Fruit fly (Drosophila melanogaster) whole organism, embryonic: ENCODE measurements around the gene deltaCOP.

Source experiments
- Adf1 ChIP-seq: fragments of 200-800 bp; sonication (Bioruptor generic); IDR thresholded peaks from 2 replicates; pipeline ENCODE4 v1.3.6; 2022; ENCODE audit warnings: missing biosample characterization, missing genetic modification characterization
- Antp ChIP-seq: fragments of 200-800 bp; sonication (Bioruptor generic); optimal IDR thresholded peaks from 3 replicates; lab custom pipeline; 2016; ENCODE audit warnings: missing biosample characterization, missing genetic modification characterization
- Atf-2 ChIP-seq: fragments of 200-800 bp; sonication (Bioruptor generic); optimal IDR thresholded peaks from 2 replicates; lab custom pipeline; 2016; ENCODE audit warnings: missing biosample characterization, missing genetic modification characterization
- CG10274 ChIP-seq: fragments of 200-800 bp; sonication (Bioruptor generic); optimal IDR thresholded peaks from 3 replicates; lab custom pipeline; 2017; ENCODE audit warnings: missing biosample characterization, mild to moderate bottlenecking, missing genetic modification characterization
- CG10543 ChIP-seq: fragments of 200-800 bp; sonication (Bioruptor generic); optimal IDR thresholded peaks from 3 replicates; lab custom pipeline; 2017; ENCODE audit warnings: missing biosample characterization, mild to moderate bottlenecking, missing genetic modification characterization, moderate library complexity
- CG10979 ChIP-seq: fragments of 200-800 bp; sonication (Bioruptor generic); optimal IDR thresholded peaks from 2 replicates; lab custom pipeline; 2018; ENCODE audit warnings: missing biosample characterization, mild to moderate bottlenecking, missing genetic modification characterization, moderate library complexity
- CG11504 ChIP-seq: fragments of 200-800 bp; sonication (Bioruptor generic); optimal IDR thresholded peaks from 3 replicates; lab custom pipeline; 2019; ENCODE audit warnings: missing biosample characterization, mild to moderate bottlenecking, missing genetic modification characterization, moderate library complexity
- CG12744 ChIP-seq: fragments of 200-800 bp; sonication (Bioruptor generic); optimal IDR thresholded peaks from 2 replicates; lab custom pipeline; 2016; ENCODE audit warnings: missing biosample characterization, missing genetic modification characterization
- CG12942 ChIP-seq: fragments of 200-800 bp; sonication (Bioruptor generic); optimal IDR thresholded peaks from 3 replicates; lab custom pipeline; 2016; ENCODE audit warnings: missing biosample characterization, missing genetic modification characterization
- CG15011 ChIP-seq: fragments of 200-800 bp; sonication (Bioruptor generic); optimal IDR thresholded peaks from 3 replicates; lab custom pipeline; 2018; ENCODE audit warnings: missing biosample characterization, mild to moderate bottlenecking, missing genetic modification characterization
- CG15479 ChIP-seq: fragments of 200-800 bp; sonication (Bioruptor generic); optimal IDR thresholded peaks from 3 replicates; lab custom pipeline; 2019; ENCODE audit warnings: missing biosample characterization, mild to moderate bottlenecking, missing genetic modification characterization, moderate library complexity
- CG15514 ChIP-seq: fragments of 200-800 bp; sonication (Bioruptor generic); optimal IDR thresholded peaks from 3 replicates; lab custom pipeline; 2017; ENCODE audit warnings: missing biosample characterization, missing genetic modification characterization, mild to moderate bottlenecking, moderate library complexity, missing genetic modification reagents
- CG2116 ChIP-seq: fragments of 200-800 bp; sonication (Bioruptor generic); optimal IDR thresholded peaks from 3 replicates; lab custom pipeline; 2018; ENCODE audit warnings: missing biosample characterization, mild to moderate bottlenecking, missing genetic modification characterization
- CG2120 ChIP-seq: fragments of 200-800 bp; sonication (Bioruptor generic); optimal IDR thresholded peaks from 3 replicates; lab custom pipeline; 2016; ENCODE audit warnings: missing biosample characterization, missing genetic modification characterization
- CG2129 ChIP-seq: fragments of 200-800 bp; sonication (Bioruptor generic); IDR thresholded peaks from 2 replicates; pipeline ENCODE4 v1.3.6; 2022; ENCODE audit warnings: missing biosample characterization, missing genetic modification characterization; ENCODE audit not compliant: partially characterized antibody
- CG2875 ChIP-seq: fragments of 200-800 bp; sonication (Bioruptor generic); optimal IDR thresholded peaks from 2 replicates; lab custom pipeline; 2017; ENCODE audit warnings: missing biosample characterization, mild to moderate bottlenecking, missing genetic modification characterization, missing genetic modification reagents
- CG2889 ChIP-seq: fragments of 200-800 bp; sonication (Bioruptor generic); IDR thresholded peaks from 3 replicates; pipeline ENCODE4 v1.3.6; 2022; ENCODE audit warnings: missing biosample characterization, missing genetic modification characterization
- CG31388 ChIP-seq: fragments of 200-800 bp; sonication (Bioruptor generic); optimal IDR thresholded peaks from 2 replicates; lab custom pipeline; 2016; ENCODE audit warnings: missing biosample characterization, missing genetic modification characterization
- CG33213 ChIP-seq: fragments of 200-800 bp; sonication (Bioruptor generic); optimal IDR thresholded peaks from 3 replicates; lab custom pipeline; 2016; ENCODE audit warnings: missing biosample characterization, missing genetic modification characterization
- CG3847 ChIP-seq: fragments of 200-800 bp; sonication (Bioruptor generic); IDR thresholded peaks from 2 replicates; pipeline ENCODE4 v1.3.6; 2022; ENCODE audit warnings: missing biosample characterization, missing genetic modification characterization
- CG4424 ChIP-seq: fragments of 200-800 bp; sonication (Bioruptor generic); optimal IDR thresholded peaks from 3 replicates; lab custom pipeline; 2016; ENCODE audit warnings: missing biosample characterization, missing genetic modification characterization
- CG5245 ChIP-seq: fragments of 200-800 bp; sonication (Bioruptor generic); optimal IDR thresholded peaks from 3 replicates; lab custom pipeline; 2016; ENCODE audit warnings: missing biosample characterization, missing genetic modification characterization
- CG6254 ChIP-seq: fragments of 200-800 bp; sonication (Bioruptor generic); optimal IDR thresholded peaks from 3 replicates; lab custom pipeline; 2017; ENCODE audit warnings: mild to moderate bottlenecking, missing biosample characterization, missing genetic modification reagents, missing genetic modification characterization
- CG7963 ChIP-seq: fragments of 200-800 bp; sonication (Bioruptor generic); IDR thresholded peaks from 3 replicates; pipeline ENCODE4 v1.3.6; 2022; ENCODE audit warnings: missing biosample characterization, missing genetic modification characterization; ENCODE audit not compliant: partially characterized antibody
- CG8388 ChIP-seq: fragments of 200-800 bp; sonication (Bioruptor generic); optimal IDR thresholded peaks from 2 replicates; lab custom pipeline; 2019; ENCODE audit warnings: missing biosample characterization, mild to moderate bottlenecking, missing genetic modification characterization, moderate library complexity
- CoRest ChIP-seq: fragments of 200-800 bp; sonication (Bioruptor generic); optimal IDR thresholded peaks from 3 replicates; lab custom pipeline; 2018; ENCODE audit warnings: missing biosample characterization, mild to moderate bottlenecking, missing genetic modification characterization, moderate library complexity
- Dip3 ChIP-seq: fragments of 200-800 bp; sonication (Bioruptor generic); optimal IDR thresholded peaks from 3 replicates; lab custom pipeline; 2016; ENCODE audit warnings: missing biosample characterization, missing genetic modification characterization
- Eip74EF ChIP-seq, 2 experiments: fragments of 200-800 bp in 1 of 2; fragments of >200 bp in 1 of 2; sonication (Bioruptor generic) in 1 of 2; optimal IDR thresholded peaks; 2 replicates each; lab custom pipeline; 2017 to 2019; ENCODE audit warnings: missing biosample characterization in 2 of 2, missing genetic modification characterization in 2 of 2, mild to moderate bottlenecking in 1 of 2, moderate library complexity in 1 of 2
- Ets65A ChIP-seq: fragments of 200-800 bp; sonication (Bioruptor generic); peaks from one replicate; lab custom pipeline; 2016; ENCODE audit warnings: missing biosample characterization, missing genetic modification characterization
- Gug ChIP-seq: fragments of 200-800 bp; sonication (Bioruptor generic); IDR thresholded peaks from 4 replicates; pipeline ENCODE4 v1.3.6; 2022; ENCODE audit warnings: missing biosample characterization, missing genetic modification characterization
- Med ChIP-seq: fragments of 200-800 bp; sonication (Bioruptor generic); peaks from one replicate; lab custom pipeline; 2016; ENCODE audit warnings: missing biosample characterization, missing genetic modification characterization, mild to moderate bottlenecking, inconsistent platforms, moderate library complexity
- Mes4 ChIP-seq: fragments of 200-800 bp; sonication (Bioruptor generic); optimal IDR thresholded peaks from 2 replicates; lab custom pipeline; 2016; ENCODE audit warnings: missing biosample characterization, missing genetic modification characterization
- Sry-β ChIP-seq: fragments of 200-800 bp; sonication (Bioruptor generic); optimal IDR thresholded peaks from 2 replicates; lab custom pipeline; 2018; ENCODE audit warnings: missing biosample characterization, mild to moderate bottlenecking, missing genetic modification characterization, moderate library complexity
- Xrp1 ChIP-seq: fragments of 200-800 bp; sonication (Bioruptor generic); IDR thresholded peaks from 2 replicates; pipeline ENCODE4 v1.3.6; 2022; ENCODE audit warnings: missing biosample characterization, missing genetic modification characterization
- bcd ChIP-seq: fragments of 200-800 bp; sonication (Bioruptor generic); optimal IDR thresholded peaks from 2 replicates; lab custom pipeline; 2017; ENCODE audit warnings: missing biosample characterization, mild to moderate bottlenecking, missing genetic modification characterization
- bigmax ChIP-seq: fragments of 200-800 bp; sonication (Bioruptor generic); optimal IDR thresholded peaks from 2 replicates; lab custom pipeline; 2018; ENCODE audit warnings: missing biosample characterization, mild to moderate bottlenecking, missing genetic modification characterization
- corto ChIP-seq: fragments of 200-800 bp; sonication (Bioruptor generic); optimal IDR thresholded peaks from 2 replicates; lab custom pipeline; 2016; ENCODE audit warnings: missing biosample characterization, mild to moderate bottlenecking, missing genetic modification characterization, moderate library complexity
- ems ChIP-seq: fragments of 200-800 bp; sonication (Bioruptor generic); optimal IDR thresholded peaks from 3 replicates; lab custom pipeline; 2016; ENCODE audit warnings: missing biosample characterization, missing genetic modification characterization
- grau ChIP-seq: fragments of 200-800 bp; optimal IDR thresholded peaks from 3 replicates; lab custom pipeline; 2019; ENCODE audit warnings: missing biosample characterization, mild to moderate bottlenecking, missing genetic modification characterization, moderate library complexity
- h ChIP-seq: fragments of >200 bp; optimal IDR thresholded peaks from 2 replicates; lab custom pipeline; 2017
- ham ChIP-seq: fragments of 200-800 bp; sonication (Bioruptor generic); IDR thresholded peaks from 2 replicates; pipeline ENCODE4 v1.3.6; 2022; ENCODE audit warnings: missing biosample characterization, missing genetic modification characterization
- jing ChIP-seq: fragments of 200-800 bp; sonication (Bioruptor generic); optimal IDR thresholded peaks from 2 replicates; lab custom pipeline; 2018; ENCODE audit warnings: missing biosample characterization, mild to moderate bottlenecking, missing genetic modification characterization
- klu ChIP-seq: fragments of 200-800 bp; sonication (Bioruptor generic); IDR thresholded peaks from 2 replicates; pipeline ENCODE4 v1.3.6; 2022; ENCODE audit warnings: missing biosample characterization, missing genetic modification characterization
- nerfin-2 ChIP-seq: fragments of 200-800 bp; sonication (Bioruptor generic); IDR thresholded peaks from 2 replicates; pipeline ENCODE4 v1.3.6; 2022; ENCODE audit warnings: missing biosample characterization, missing genetic modification characterization; ENCODE audit not compliant: partially characterized antibody
- pfk ChIP-seq: fragments of 200-800 bp; sonication (Bioruptor generic); optimal IDR thresholded peaks from 2 replicates; lab custom pipeline; 2018; ENCODE audit warnings: missing biosample characterization, mild to moderate bottlenecking, missing genetic modification characterization, moderate library complexity
- pnt ChIP-seq: fragments of 200-800 bp; sonication (Bioruptor generic); optimal IDR thresholded peaks from 3 replicates; lab custom pipeline; 2016; ENCODE audit warnings: missing biosample characterization, missing genetic modification characterization
- sim ChIP-seq: fragments of 200-800 bp; sonication (Bioruptor generic); IDR thresholded peaks from 2 replicates; pipeline ENCODE4 v1.3.6; 2022; ENCODE audit warnings: missing biosample characterization, missing genetic modification characterization
- slou ChIP-seq: fragments of 200-800 bp; sonication (Bioruptor generic); optimal IDR thresholded peaks from 3 replicates; lab custom pipeline; 2016; ENCODE audit warnings: missing biosample characterization, missing genetic modification characterization
- so ChIP-seq: fragments of 200-800 bp; sonication (Bioruptor generic); IDR thresholded peaks from 3 replicates; pipeline ENCODE4 v1.3.6; 2022; ENCODE audit warnings: missing biosample characterization, missing genetic modification characterization
- sr ChIP-seq: fragments of 200-800 bp; sonication (Bioruptor generic); IDR thresholded peaks from 3 replicates; pipeline ENCODE4 v1.3.6; 2022; ENCODE audit warnings: missing biosample characterization, missing genetic modification characterization
- tup ChIP-seq: fragments of 200-800 bp; sonication (Bioruptor generic); optimal IDR thresholded peaks from 2 replicates; lab custom pipeline; 2016; ENCODE audit warnings: missing biosample characterization, mild to moderate bottlenecking, missing genetic modification characterization, moderate library complexity

Gene deltaCOP

DNA sequence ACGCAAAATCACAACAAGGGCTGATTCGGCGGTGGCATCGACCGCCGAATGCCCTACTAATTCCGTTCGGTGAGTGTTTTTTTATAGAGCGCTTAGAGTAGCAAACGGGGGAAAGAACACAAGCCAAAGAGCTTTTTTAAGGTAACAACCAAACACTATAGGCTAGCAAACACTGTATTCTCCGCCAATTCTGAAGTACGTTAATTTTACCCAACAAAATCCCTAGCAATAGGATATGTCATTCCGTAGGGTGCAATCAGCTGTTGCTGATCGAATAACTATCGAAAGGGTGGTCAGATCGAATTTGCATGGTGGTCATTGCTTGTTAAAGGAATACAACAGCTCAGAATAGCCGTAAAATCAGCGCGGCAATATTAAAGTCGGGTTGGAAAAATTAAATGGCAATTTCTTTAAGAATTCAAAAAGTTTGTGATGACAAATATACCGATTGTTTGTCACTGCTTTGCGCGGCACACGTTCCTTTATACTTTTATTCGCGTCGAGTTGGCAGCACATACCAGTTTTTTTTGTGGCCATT is 46.2 kb upstream of the deltaCOP start, which contains the start of gene mip130 (continued):
- peak; percentile 50 for TF ChIP-seq bcd (GFP tag; lab: Kevin White, UChicago)
- no peak for TF ChIP-seq sim (GFP tag; lab: Robert Waterston, UW)
- TF ChIP-seq grau (tag; lab: Kevin White, UChicago), result peak; percentile 57
- TF ChIP-seq CG2129, result peak; percentile 48; the same call in 1 of the 2 replicates
- TF ChIP-seq CG6254 (GFP tag; lab: Kevin White, UChicago), result no peak
- TF ChIP-seq CG11504 (tag; lab: Kevin White, UChicago), result no peak
- TF ChIP-seq CG2889 (GFP tag; lab: Robert Waterston, UW), result no peak
- peak; percentile 35 for TF ChIP-seq CG4424
- TF ChIP-seq jing (GFP tag; lab: Kevin White, UChicago), result no peak
- TF ChIP-seq pfk (GFP tag; lab: Kevin White, UChicago), result no peak
- no peak for TF ChIP-seq Atf-2 (GFP tag; lab: Kevin White, UChicago)
- TF ChIP-seq CG31388 (GFP tag; lab: Kevin White, UChicago), result no peak
- peak; percentile 57 for TF ChIP-seq CG2120 (GFP tag; lab: Kevin White, UChicago)
- TF ChIP-seq slou (GFP tag; lab: Kevin White, UChicago), result no peak
- TF ChIP-seq Med (GFP tag; lab: Kevin White, UChicago), result peak; percentile 85
- TF ChIP-seq sr (GFP tag; lab: Robert Waterston, UW), result no peak
- TF ChIP-seq corto, result no peak
- no peak for TF ChIP-seq CG15514 (GFP tag; lab: Kevin White, UChicago)
- TF ChIP-seq Ets65A (GFP tag; lab: Kevin White, UChicago), result peak; percentile 88
- TF ChIP-seq CG10979, result peak; percentile 36
- TF ChIP-seq CG10543, result peak; percentile 60
- TF ChIP-seq tup (GFP tag; lab: Kevin White, UChicago), result no peak
- peak; percentile 64 for TF ChIP-seq CoRest (tag; lab: Kevin White, UChicago)
- 0 out of 3 replicates have a peak, but pooled peaks have one; percentile 12 for TF ChIP-seq CG7963 (GFP tag; lab: Robert Waterston, UW)
- no peak for TF ChIP-seq bigmax (GFP tag; lab: Kevin White, UChicago)
- TF ChIP-seq pnt (GFP tag; lab: Kevin White, UChicago), result peak; percentile 46
- no peak for TF ChIP-seq CG12744 (GFP tag; lab: Kevin White, UChicago)
- TF ChIP-seq Eip74EF (GFP tag; optimal IDR thresholded peaks at IDR 0.05; lab: Kevin White, UChicago), result no peak
- TF ChIP-seq Antp (GFP tag; lab: Kevin White, UChicago), result peak; percentile 47
- TF ChIP-seq CG3847, result peak; percentile 31; the same call in 1 of the 2 replicates
- TF ChIP-seq CG10274 (GFP tag; lab: Kevin White, UChicago), result peak; percentile 99
- peak; percentile 27 for TF ChIP-seq CG8388 (GFP tag; lab: Kevin White, UChicago)
- TF ChIP-seq so (GFP tag; lab: Robert Waterston, UW), result no peak
- no peak for TF ChIP-seq Adf1 (GFP tag; lab: Robert Waterston, UW)
- no peak for TF ChIP-seq nerfin-2 (GFP tag; lab: Robert Waterston, UW)
- peak; percentile 66 for TF ChIP-seq Xrp1 (GFP tag; lab: Robert Waterston, UW)
- no peak for TF ChIP-seq h
- TF ChIP-seq CG12942 (GFP tag; lab: Kevin White, UChicago), result no peak
- TF ChIP-seq CG15479 (GFP tag; lab: Kevin White, UChicago), result no peak
- no peak for TF ChIP-seq ham (GFP tag; lab: Robert Waterston, UW)
- no peak for TF ChIP-seq CG2875 (GFP tag; lab: Kevin White, UChicago)
- TF ChIP-seq Mes4, result no peak
- peak; percentile 47 for TF ChIP-seq CG2116
- no peak for TF ChIP-seq klu
- TF ChIP-seq CG15011, result no peak
- TF ChIP-seq Gug, result no peak
- peak; percentile 66 for TF ChIP-seq Dip3
- no peak for TF ChIP-seq CG5245 (GFP tag; lab: Kevin White, UChicago)
- TF ChIP-seq ems, result peak; percentile 25
- no peak for TF ChIP-seq Sry-β (GFP tag; lab: Kevin White, UChicago)
- no peak for TF ChIP-seq CG33213 (GFP tag; lab: Kevin White, UChicago)
